Worm (Caenorhabditis elegans): ENCODE results near the gene srlf-7.
A peak's percentile ranks its signal among the peaks of the same experiment; 100 is the strongest.

Gene srlf-7

DNA sequence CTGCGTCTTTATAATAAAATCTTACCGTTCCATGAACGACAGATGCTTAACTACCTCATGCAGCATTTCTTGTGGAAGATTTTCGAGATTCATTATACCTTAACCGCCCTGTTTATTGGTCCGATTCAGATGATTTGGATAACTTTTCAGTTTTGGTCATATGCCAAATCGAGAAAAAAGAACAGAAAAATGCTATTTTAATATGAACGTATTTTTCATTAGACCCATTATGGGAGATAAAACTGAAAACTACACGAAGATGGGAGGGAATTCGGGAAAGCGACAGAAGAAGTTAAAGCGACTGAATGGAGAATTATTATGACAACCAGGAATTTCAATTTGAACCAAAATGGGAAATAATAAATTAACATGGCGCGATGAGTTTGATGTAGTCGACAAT is 38.0 kb downstream of the srlf-7 start, which contains the start of gene R13A1.10:
Gene R13A1.10, minus strand, starts transcription at position 101 of the 400 bp plus-strand sequence.
- TF ChIP-seq nhr-90 (tag; optimal IDR thresholded peaks at IDR 0.05; ENCODE audit: poor library complexity) (no peak), snpc-4 (tag; optimal IDR thresholded peaks at IDR 0.05) (no peak), C34B4.2 (tag; optimal IDR thresholded peaks at IDR 0.05) (no peak), zag-1 (tag; optimal IDR thresholded peaks at IDR 0.05) (no peak), swsn-7 (tag; optimal IDR thresholded peaks at IDR 0.05) (no peak), nhr-19 (GFP tag; conservative IDR thresholded peaks at IDR 0.05) (no peak), xbp-1 (tag; optimal IDR thresholded peaks at IDR 0.05) (no peak), aly-2 (tag; optimal IDR thresholded peaks at IDR 0.05) (no peak), ces-1 (GFP tag; optimal IDR thresholded peaks at IDR 0.05) (no peak), vab-15 (tag; optimal IDR thresholded peaks at IDR 0.05) (no peak), mep-1 (tag; optimal IDR thresholded peaks at IDR 0.05) (no peak), lin-35 (GFP tag; optimal IDR thresholded peaks at IDR 0.05) (no peak), grh-1 (GFP tag; IDR thresholded peaks at IDR 0.05) (no peak), fkh-8 (tag; optimal IDR thresholded peaks at IDR 0.05) (no peak), nhr-12 (tag; optimal IDR thresholded peaks at IDR 0.05) (no peak), zip-4 (GFP tag; optimal IDR thresholded peaks at IDR 0.05) (no peak), hlh-4 (tag; optimal IDR thresholded peaks at IDR 0.05) (no peak), unc-98 (GFP tag; IDR thresholded peaks at IDR 0.05) (no peak), ets-5 (GFP tag; IDR thresholded peaks at IDR 0.05) (no peak), ceh-63 (GFP tag; optimal IDR thresholded peaks at IDR 0.05) (no peak)

DNA sequence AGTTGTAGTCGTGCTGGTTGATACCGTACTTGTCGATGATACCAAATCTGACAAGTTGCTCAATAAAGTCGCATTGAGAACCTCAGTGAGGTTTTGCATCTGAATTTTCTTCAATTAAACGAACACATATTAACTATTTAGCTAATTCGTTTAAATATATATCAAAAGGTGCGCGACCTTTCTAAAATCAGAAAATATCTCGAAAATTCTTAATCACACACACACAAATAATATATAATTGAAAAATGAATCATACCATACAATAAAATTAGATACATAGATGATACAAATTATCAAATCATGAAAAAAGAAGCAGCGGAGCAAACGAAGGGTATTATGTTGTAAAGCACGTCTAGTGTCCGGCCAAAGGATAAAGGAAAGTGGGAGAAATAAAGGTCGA is 39.1 kb downstream of the srlf-7 start, which contains the start of gene D2024.5:
Gene D2024.5, minus strand, starts transcription at position 101 of the 400 bp plus-strand sequence.
- TF ChIP-seq ets-5 (GFP tag; IDR thresholded peaks at IDR 0.05): no peak
- no peak for TF ChIP-seq zag-1 (tag; optimal IDR thresholded peaks at IDR 0.05)
- no peak for TF ChIP-seq ztf-11 (tag; optimal IDR thresholded peaks at IDR 0.05)
- TF ChIP-seq hlh-4 (tag; optimal IDR thresholded peaks at IDR 0.05): no peak
- no peak for TF ChIP-seq skn-1 (tag; optimal IDR thresholded peaks at IDR 0.05)
- TF ChIP-seq nhr-11 (tag; optimal IDR thresholded peaks at IDR 0.05): no peak
- TF ChIP-seq ceh-63 (GFP tag; optimal IDR thresholded peaks at IDR 0.05): no peak
- TF ChIP-seq egl-13 (tag; optimal IDR thresholded peaks at IDR 0.05): no peak

DNA sequence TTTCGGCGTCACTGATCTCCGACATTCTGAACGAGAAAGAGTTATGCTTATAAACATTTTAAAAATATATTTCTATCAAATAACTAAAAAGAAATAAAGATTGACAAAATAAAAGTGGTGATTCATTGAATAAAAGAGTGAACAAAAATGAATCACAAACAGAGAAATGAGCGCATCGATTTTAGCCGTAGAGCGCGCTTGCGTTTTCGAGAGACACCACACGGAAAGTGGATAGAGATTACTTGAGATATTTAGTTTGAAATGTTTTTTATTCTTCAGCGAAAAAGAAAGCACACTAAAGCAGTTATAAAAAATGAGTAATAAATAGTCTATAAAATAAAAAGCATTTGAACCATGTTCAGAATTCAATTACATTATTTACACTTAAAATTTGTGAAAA is 41.1 kb downstream of the srlf-7 start, which contains the start of gene cap-1:
Gene cap-1, minus strand, starts transcription at position 26 of the 400 bp plus-strand sequence.
- peak; percentile 31 for TF ChIP-seq nhr-90 (tag; optimal IDR thresholded peaks at IDR 0.05; ENCODE audit: poor library complexity)
- peak; percentile 39 for TF ChIP-seq fkh-10 (GFP tag; optimal IDR thresholded peaks at IDR 0.05)
- peak; percentile 58 for TF ChIP-seq fos-1 (tag; optimal IDR thresholded peaks at IDR 0.05)
- peak; percentile 69 for TF ChIP-seq lin-15B (tag; optimal IDR thresholded peaks at IDR 0.05)
- TF ChIP-seq lsy-2 (tag; optimal IDR thresholded peaks at IDR 0.05): peak; percentile 57 to 87
- peak; percentile 36 to 85 (median 67) for TF ChIP-seq ceh-82 (tag; optimal IDR thresholded peaks at IDR 0.05)
- peak; percentile 51 to 69 (median 57) for TF ChIP-seq dpl-1 (GFP tag; optimal IDR thresholded peaks at IDR 0.05)
- no peak for TF ChIP-seq unc-98 (GFP tag; IDR thresholded peaks at IDR 0.05)
- peak; percentile 11 for TF ChIP-seq irx-1 (tag; optimal IDR thresholded peaks at IDR 0.05)
- TF ChIP-seq nhr-28 (tag; optimal IDR thresholded peaks at IDR 0.05): no peak
- no peak for TF ChIP-seq ceh-90 (tag; optimal IDR thresholded peaks at IDR 0.05)
- peak; percentile 82 for TF ChIP-seq C16A3.4 (tag; optimal IDR thresholded peaks at IDR 0.05)
- TF ChIP-seq egl-27 (tag; optimal IDR thresholded peaks at IDR 0.05): no peak
- peak; percentile 13 for TF ChIP-seq nhr-237 (tag; optimal IDR thresholded peaks at IDR 0.05)
- no peak for TF ChIP-seq ztf-11 (tag; optimal IDR thresholded peaks at IDR 0.05)
- no peak for TF ChIP-seq ztf-4 (tag; optimal IDR thresholded peaks at IDR 0.05)
- TF ChIP-seq nhr-19 (GFP tag; conservative IDR thresholded peaks at IDR 0.05): 0 out of 2 replicates have a peak, but pooled peaks have one; percentile 13
- no peak for TF ChIP-seq fkh-4 (tag; optimal IDR thresholded peaks at IDR 0.05; ENCODE audit: borderline replicate concordance)
- TF ChIP-seq unc-30 (tag; optimal IDR thresholded peaks at IDR 0.05): no peak
- no peak for TF ChIP-seq zip-4 (GFP tag; optimal IDR thresholded peaks at IDR 0.05)
- peak; percentile 68 for TF ChIP-seq fkh-8 (tag; optimal IDR thresholded peaks at IDR 0.05)
- TF ChIP-seq nhr-71 (tag; optimal IDR thresholded peaks at IDR 0.05): peak; percentile 78
- no peak for TF ChIP-seq hlh-17 (GFP tag; optimal IDR thresholded peaks at IDR 0.05; ENCODE audit: borderline replicate concordance)
- peak; percentile 69 for TF ChIP-seq lir-3 (tag; optimal IDR thresholded peaks at IDR 0.05; ENCODE audit: poor library complexity)
- no peak for TF ChIP-seq aly-2 (tag; optimal IDR thresholded peaks at IDR 0.05)
- no peak for TF ChIP-seq Y116A8C.19 (tag; optimal IDR thresholded peaks at IDR 0.05; ENCODE audit: borderline replicate concordance)
- peak; percentile 66 for TF ChIP-seq skn-1 (tag; optimal IDR thresholded peaks at IDR 0.05)
- TF ChIP-seq ces-1 (GFP tag; optimal IDR thresholded peaks at IDR 0.05): no peak
- TF ChIP-seq ceh-88 (GFP tag; IDR thresholded peaks at IDR 0.05): no peak; the same call in 1 of the 2 replicates
- TF ChIP-seq sox-4 (tag; optimal IDR thresholded peaks at IDR 0.05): no peak
- TF ChIP-seq jun-1 (tag; optimal IDR thresholded peaks at IDR 0.05): peak; percentile 20
- TF ChIP-seq lin-39 (tag; optimal IDR thresholded peaks at IDR 0.05): no peak
- TF ChIP-seq blmp-1 (tag; optimal IDR thresholded peaks at IDR 0.05): peak; percentile 83
- no peak for TF ChIP-seq zag-1 (tag; optimal IDR thresholded peaks at IDR 0.05)

All from whole organism, L1 larva.